Worm (Caenorhabditis elegans): ENCODE measurements around the gene F47G9.6.
A peak's percentile ranks its signal among the peaks of the same experiment; 100 is the strongest.

F47G9.6 gene

ce11 chrV:11308915-11309314, 20.3 kb upstream of the F47G9.6 start:
- TF ChIP-seq madf-5 (GFP tag; IDR thresholded peaks at IDR 0.05) = no peak
- peak in 1 of 2 experiments; percentile 58 for TF ChIP-seq daf-16 (GFP tag; optimal IDR thresholded peaks at IDR 0.05)
- no peak for TF ChIP-seq daf-16 (tag; optimal IDR thresholded peaks at IDR 0.05)
- no peak for TF ChIP-seq T26A8.4 (GFP tag; IDR thresholded peaks at IDR 0.05)
- TF ChIP-seq mxl-3 (GFP tag; optimal IDR thresholded peaks at IDR 0.05) = peak; percentile 20
- TF ChIP-seq hlh-30 (tag; optimal IDR thresholded peaks at IDR 0.05; ENCODE audit: insufficient read depth) = peak; percentile 22
- TF ChIP-seq nhr-77 (tag; optimal IDR thresholded peaks at IDR 0.05) = no peak
- no peak for TF ChIP-seq zfp-3 (GFP tag; conservative IDR thresholded peaks at IDR 0.05)
- TF ChIP-seq tra-1 (GFP tag; IDR thresholded peaks at IDR 0.05) = 0 out of 2 replicates have a peak, but pooled peaks have one; percentile 20
- TF ChIP-seq ceh-20 (GFP tag; IDR thresholded peaks at IDR 0.05) = 0 out of 2 replicates have a peak, but pooled peaks have one; percentile 25
- no peak for TF ChIP-seq snpc-4 (tag; optimal IDR thresholded peaks at IDR 0.05)
- peak; percentile 45; the same call in 1 of the 2 replicates for TF ChIP-seq ZK337.2 (GFP tag; IDR thresholded peaks at IDR 0.05)
- TF ChIP-seq vab-7 (GFP tag; IDR thresholded peaks at IDR 0.05) = no peak
- TF ChIP-seq ZK546.5 (tag; optimal IDR thresholded peaks at IDR 0.05) = no peak
- no peak for TF ChIP-seq F44E2.7 (GFP tag; IDR thresholded peaks at IDR 0.05)
- peak; percentile 46 for TF ChIP-seq nhr-28 (tag; optimal IDR thresholded peaks at IDR 0.05)
- TF ChIP-seq nhr-11 (tag; optimal IDR thresholded peaks at IDR 0.05) = peak; percentile 56
- no peak for TF ChIP-seq nhr-6 (tag; optimal IDR thresholded peaks at IDR 0.05)
- no peak for TF ChIP-seq hif-1 (tag; optimal IDR thresholded peaks at IDR 0.05)
- peak; percentile 22 for TF ChIP-seq hlh-11 (tag; optimal IDR thresholded peaks at IDR 0.05)

- no peak for TF ChIP-seq snpc-1.2 (GFP tag; IDR thresholded peaks at IDR 0.05)
- TF ChIP-seq mxl-3 (GFP tag; optimal IDR thresholded peaks at IDR 0.05) = peak; percentile 46
- peak; percentile 75 for TF ChIP-seq php-3 (GFP tag; IDR thresholded peaks at IDR 0.05)
- peak; percentile 64 for TF ChIP-seq nhr-77 (tag; optimal IDR thresholded peaks at IDR 0.05)
- TF ChIP-seq unc-130 (GFP tag; optimal IDR thresholded peaks at IDR 0.05) = no peak
- no peak for TF ChIP-seq zip-11 (GFP tag; IDR thresholded peaks at IDR 0.05)
- TF ChIP-seq lin-13 (GFP tag; optimal IDR thresholded peaks at IDR 0.05) = no peak
- TF ChIP-seq pqm-1 (tag; optimal IDR thresholded peaks at IDR 0.05) = peak; percentile 93
- TF ChIP-seq hlh-11 (tag; optimal IDR thresholded peaks at IDR 0.05) = peak; percentile 66
- no peak for TF ChIP-seq T20F7.1 (GFP tag; optimal IDR thresholded peaks at IDR 0.05)
- TF ChIP-seq saeg-2 (GFP tag; IDR thresholded peaks at IDR 0.05) = no peak
- no peak for TF ChIP-seq lin-29 (GFP tag; IDR thresholded peaks at IDR 0.05)
- TF ChIP-seq lin-1 (GFP tag; IDR thresholded peaks at IDR 0.05) = peak; percentile 84
- TF ChIP-seq tra-1 (GFP tag; IDR thresholded peaks at IDR 0.05) = peak; percentile 73; the same call in 1 of the 2 replicates
- TF ChIP-seq Y48G9A.11 (GFP tag; IDR thresholded peaks at IDR 0.05) = no peak
- peak; percentile 85 for TF ChIP-seq dmd-6 (GFP tag; IDR thresholded peaks at IDR 0.05)
- TF ChIP-seq zfp-2 (tag; optimal IDR thresholded peaks at IDR 0.05) = no peak
- TF ChIP-seq F49E8.2 (tag; optimal IDR thresholded peaks at IDR 0.05; ENCODE audit: borderline replicate concordance) = no peak
- no peak for TF ChIP-seq ceh-32 (tag; optimal IDR thresholded peaks at IDR 0.05; ENCODE audit: poor library complexity)
- TF ChIP-seq nhr-28 (tag; optimal IDR thresholded peaks at IDR 0.05) = peak; percentile 85
- TF ChIP-seq nhr-6 (tag; optimal IDR thresholded peaks at IDR 0.05) = no peak
- TF ChIP-seq mdl-1 (tag; optimal IDR thresholded peaks at IDR 0.05) = peak in 1 of 2 experiments; percentile 35
- TF ChIP-seq nhr-48 (tag; optimal IDR thresholded peaks at IDR 0.05) = peak; percentile 45
- no peak for TF ChIP-seq mdt-29 (GFP tag; IDR thresholded peaks at IDR 0.05)
- TF ChIP-seq daf-16 (GFP tag; optimal IDR thresholded peaks at IDR 0.05) = no peak
- peak; percentile 55 for TF ChIP-seq daf-16 (tag; optimal IDR thresholded peaks at IDR 0.05)
Measured at ce11 chrV:11311013-11311472, 18.2 kb upstream of the F47G9.6 start, which contains the start of gene T03F7.7. T03F7.7 (plus strand) TSS chrV:11311422.

ce11 chrV:11312904-11313303, 16.3 kb upstream of the F47G9.6 start:
- no peak for TF ChIP-seq ctbp-1 (GFP tag; IDR thresholded peaks at IDR 0.05)
- peak; percentile 77 for TF ChIP-seq aha-1 (tag)
- peak in 1 of 2 experiments; percentile 24 for TF ChIP-seq unc-62 (GFP tag; optimal IDR thresholded peaks at IDR 0.05 in 1 of 2)
- no peak for TF ChIP-seq unc-62 (tag; optimal IDR thresholded peaks at IDR 0.05)
